Worm (Caenorhabditis elegans) whole organism, late embryonic: ENCODE results near the gene T04C9.1.

Source experiments
- ama-1 ChIP-seq: fragments of 150-350 bp; optimal IDR thresholded peaks from 2 replicates; lab custom pipeline; 2014
- che-1 ChIP-seq: sonication (generic microtip); optimal IDR thresholded peaks from 2 replicates; lab custom pipeline; 2016; ENCODE audit warnings: mild to moderate bottlenecking, missing genetic modification characterization, missing compliant biosample characterization
- dmd-4 ChIP-seq: sonication (generic microtip); optimal IDR thresholded peaks from 2 replicates; lab custom pipeline; 2016; ENCODE audit warnings: borderline replicate concordance, missing genetic modification characterization, missing compliant biosample characterization
- dve-1 ChIP-seq: sonication (generic microtip); optimal IDR thresholded peaks from 2 replicates; lab custom pipeline; 2017; ENCODE audit warnings: antibody characterized with exemption, mild to moderate bottlenecking, missing genetic modification characterization, missing compliant biosample characterization
- elt-2 ChIP-seq: sonication (generic microtip); optimal IDR thresholded peaks from 2 replicates; lab custom pipeline; 2016; ENCODE audit warnings: missing genetic modification reagents, missing genetic modification characterization, missing compliant biosample characterization
- fax-1 ChIP-seq: sonication (generic microtip); optimal IDR thresholded peaks from 2 replicates; lab custom pipeline; 2016; ENCODE audit warnings: missing genotype, missing genetic modification characterization, missing compliant biosample characterization
- fkh-10 ChIP-seq: fragments of 150-350 bp; optimal IDR thresholded peaks from 2 replicates; lab custom pipeline; 2014; ENCODE audit warnings: missing biosample characterization, missing genetic modification reagents, missing genetic modification characterization
- nfya-1 ChIP-seq: sonication (generic microtip); optimal IDR thresholded peaks from 2 replicates; lab custom pipeline; 2017; ENCODE audit warnings: missing genetic modification characterization, mild to moderate bottlenecking, missing compliant biosample characterization, antibody characterized with exemption, moderate library complexity
- pqm-1 ChIP-seq: sonication (generic microtip); optimal IDR thresholded peaks from 2 replicates; lab custom pipeline; 2016; ENCODE audit warnings: missing genetic modification characterization, missing compliant biosample characterization
- ref-2 ChIP-seq: sonication (generic microtip); optimal IDR thresholded peaks from 2 replicates; lab custom pipeline; 2016; ENCODE audit warnings: missing genetic modification characterization, missing compliant biosample characterization
- sdc-2 ChIP-seq: sonication (generic microtip); optimal IDR thresholded peaks from 2 replicates; lab custom pipeline; 2016; ENCODE audit warnings: missing genotype, missing genetic modification characterization, missing compliant biosample characterization
- tbx-2 ChIP-seq: sonication (generic microtip); optimal IDR thresholded peaks from 2 replicates; lab custom pipeline; 2016; ENCODE audit warnings: missing genetic modification characterization, missing compliant biosample characterization
- ztf-16 ChIP-seq: sonication (generic microtip); optimal IDR thresholded peaks from 2 replicates; lab custom pipeline; 2017; ENCODE audit warnings: missing genetic modification characterization, missing compliant biosample characterization

- TF ChIP-seq nfya-1 (tag; lab: Kevin White, UChicago) (no peak), elt-2 (no peak), che-1 (tag; lab: Kevin White, UChicago) (no peak), fax-1 (no peak), dve-1 (tag; lab: Kevin White, UChicago) (no peak), tbx-2 (tag; lab: Kevin White, UChicago) (no peak), ama-1 (no peak), sdc-2 (no peak), ref-2 (tag; lab: Kevin White, UChicago) (peak; percentile 1), ztf-16 (tag; lab: Kevin White, UChicago) (no peak), pqm-1 (tag; lab: Kevin White, UChicago) (no peak), dmd-4 (tag; lab: Kevin White, UChicago) (no peak), fkh-10 (GFP tag; lab: Kevin White, UChicago) (no peak)
These were observed 17.0 kb upstream of the T04C9.1 start for ce11 chrIII:5976021-5976420.
